Worm (Caenorhabditis elegans): ENCODE results near the gene ZC513.2.

Gene ZC513.2

DNA sequence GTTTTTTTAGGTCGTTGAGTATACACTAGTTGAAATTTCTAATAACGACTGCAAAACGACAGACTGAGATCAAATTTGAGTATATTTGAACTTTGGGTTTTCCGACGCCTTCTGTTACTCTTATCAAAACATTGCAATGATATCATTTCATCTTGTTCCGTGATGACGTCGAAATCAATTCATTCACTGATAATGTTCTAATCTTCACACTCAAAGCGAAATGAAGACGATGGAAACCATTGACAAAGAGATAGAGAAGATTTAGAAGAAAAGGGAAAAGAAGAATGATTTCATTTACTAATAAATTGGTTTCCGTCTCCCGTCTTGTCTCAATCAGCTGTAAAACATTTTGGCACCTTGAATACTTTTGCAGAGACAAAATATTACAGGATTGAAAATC, 18.9 kb downstream of the ZC513.2 start (continued):
- TF ChIP-seq egl-13 (tag; optimal IDR thresholded peaks at IDR 0.05) (no peak), nhr-28 (tag; optimal IDR thresholded peaks at IDR 0.05) (no peak), hlh-4 (tag; optimal IDR thresholded peaks at IDR 0.05) (no peak), sox-4 (tag; optimal IDR thresholded peaks at IDR 0.05) (no peak), ceh-88 (GFP tag; IDR thresholded peaks at IDR 0.05) (no peak), mdl-1 (tag; optimal IDR thresholded peaks at IDR 0.05) (no peak), alr-1 (tag; optimal IDR thresholded peaks at IDR 0.05; ENCODE audit: borderline replicate concordance) (no peak)

DNA sequence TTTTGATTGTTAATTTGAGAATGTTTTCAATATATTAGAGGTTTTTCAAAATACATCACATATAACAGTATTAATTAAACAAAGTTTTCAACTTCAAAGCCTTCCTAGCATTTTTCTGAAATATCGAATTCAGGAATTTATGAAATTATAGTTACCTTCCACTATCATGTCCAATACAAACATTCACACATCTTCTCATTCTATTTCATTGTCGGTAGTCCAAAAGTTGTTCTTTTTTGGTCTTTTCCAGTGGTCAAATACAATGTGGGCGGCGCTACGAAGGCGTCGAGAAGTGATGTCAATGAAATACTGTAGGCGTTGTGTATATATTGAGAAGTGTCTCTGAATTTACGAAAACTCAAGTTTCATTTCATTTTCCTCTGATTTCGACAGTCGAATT, 21.5 kb downstream of the ZC513.2 start, which contains the start of gene catp-3:
Gene catp-3 (plus strand): TSS at position 301 of the 400 bp plus-strand sequence.
- no peak for TF ChIP-seq irx-1 (tag; optimal IDR thresholded peaks at IDR 0.05)
- TF ChIP-seq grh-1 (GFP tag; IDR thresholded peaks at IDR 0.05): no peak
- TF ChIP-seq mab-9 (GFP tag; IDR thresholded peaks at IDR 0.05): no peak
- TF ChIP-seq isw-1 (GFP tag; IDR thresholded peaks at IDR 0.05): no peak
- TF ChIP-seq ztf-4 (tag; optimal IDR thresholded peaks at IDR 0.05): no peak
- TF ChIP-seq nhr-19 (GFP tag; conservative IDR thresholded peaks at IDR 0.05): no peak
- TF ChIP-seq mdl-1 (tag; optimal IDR thresholded peaks at IDR 0.05): no peak

DNA sequence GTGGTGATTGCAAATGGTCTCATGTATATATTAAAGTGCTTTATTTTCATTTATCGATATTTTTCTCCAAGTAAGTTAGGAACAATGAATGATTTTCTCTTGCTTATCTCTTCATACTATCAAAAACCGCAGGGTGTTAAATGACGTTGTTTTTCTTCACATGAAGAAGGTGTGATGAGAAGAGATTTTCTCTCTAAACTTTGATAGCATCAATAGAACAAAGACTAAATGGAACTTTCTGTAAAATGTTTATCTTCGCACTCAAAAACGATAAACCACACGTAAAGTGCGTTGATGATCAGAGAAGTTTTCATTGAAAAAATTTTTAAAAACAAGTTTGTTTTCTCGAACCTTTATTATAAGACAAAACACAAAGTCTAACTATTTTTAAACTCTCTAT, 25.6 kb downstream of the ZC513.2 start:
- TF ChIP-seq egl-27 (tag; optimal IDR thresholded peaks at IDR 0.05) (no peak), nhr-20 (tag; optimal IDR thresholded peaks at IDR 0.05) (peak; percentile 65), xbp-1 (tag; optimal IDR thresholded peaks at IDR 0.05) (no peak), vab-15 (tag; optimal IDR thresholded peaks at IDR 0.05) (no peak), snu-23 (GFP tag; optimal IDR thresholded peaks at IDR 0.05) (no peak), lin-39 (tag; optimal IDR thresholded peaks at IDR 0.05) (no peak), ztf-11 (tag; optimal IDR thresholded peaks at IDR 0.05) (no peak), unc-30 (tag; optimal IDR thresholded peaks at IDR 0.05) (no peak), ceh-63 (GFP tag; optimal IDR thresholded peaks at IDR 0.05) (no peak), lin-15B (tag; optimal IDR thresholded peaks at IDR 0.05) (no peak), nhr-84 (tag; optimal IDR thresholded peaks at IDR 0.05) (no peak), nhr-28 (tag; optimal IDR thresholded peaks at IDR 0.05) (no peak), grh-1 (GFP tag; IDR thresholded peaks at IDR 0.05) (no peak), nhr-71 (tag; optimal IDR thresholded peaks at IDR 0.05) (peak; percentile 56), C16A3.4 (tag; optimal IDR thresholded peaks at IDR 0.05) (no peak), lin-35 (GFP tag; optimal IDR thresholded peaks at IDR 0.05) (no peak), mdl-1 (tag; optimal IDR thresholded peaks at IDR 0.05) (no peak), nhr-47 (tag; optimal IDR thresholded peaks at IDR 0.05) (no peak), nhr-90 (tag; optimal IDR thresholded peaks at IDR 0.05; ENCODE audit: poor library complexity) (peak; percentile 29), ceh-88 (GFP tag; IDR thresholded peaks at IDR 0.05) (no peak), mep-1 (tag; optimal IDR thresholded peaks at IDR 0.05) (no peak), C34B4.2 (tag; optimal IDR thresholded peaks at IDR 0.05) (no peak), fkh-4 (tag; optimal IDR thresholded peaks at IDR 0.05; ENCODE audit: borderline replicate concordance) (no peak), nhr-77 (tag; optimal IDR thresholded peaks at IDR 0.05) (no peak), pqm-1 (tag; optimal IDR thresholded peaks at IDR 0.05) (no peak), ztf-4 (tag; optimal IDR thresholded peaks at IDR 0.05) (no peak), blmp-1 (tag; optimal IDR thresholded peaks at IDR 0.05) (peak; percentile 27), fkh-10 (GFP tag; optimal IDR thresholded peaks at IDR 0.05) (no peak), swsn-7 (tag; optimal IDR thresholded peaks at IDR 0.05) (no peak), ama-1 (optimal IDR thresholded peaks at IDR 0.05) (no peak), isw-1 (GFP tag; IDR thresholded peaks at IDR 0.05) (no peak), ets-5 (GFP tag; IDR thresholded peaks at IDR 0.05) (no peak), Y116A8C.19 (tag; optimal IDR thresholded peaks at IDR 0.05; ENCODE audit: borderline replicate concordance) (no peak), unc-98 (GFP tag; IDR thresholded peaks at IDR 0.05) (no peak), sup-37 (GFP tag; optimal IDR thresholded peaks at IDR 0.05) (no peak), fos-1 (tag; optimal IDR thresholded peaks at IDR 0.05) (no peak), nhr-85 (tag) (peak; percentile 86), ceh-82 (tag; optimal IDR thresholded peaks at IDR 0.05) (no peak), alr-1 (tag; optimal IDR thresholded peaks at IDR 0.05; ENCODE audit: borderline replicate concordance) (no peak), nhr-19 (GFP tag; conservative IDR thresholded peaks at IDR 0.05) (peak; percentile 25), elt-2 (tag; optimal IDR thresholded peaks at IDR 0.05) (no peak), elt-3 (tag; optimal IDR thresholded peaks at IDR 0.05) (peak in 5 of 6 experiments; percentile 8 to 54 (median 38)), irx-1 (tag; optimal IDR thresholded peaks at IDR 0.05) (no peak), C04F5.9 (tag; optimal IDR thresholded peaks at IDR 0.05) (no peak)

All from whole organism, L1 larva.